Fruit fly (Drosophila melanogaster) whole organism, embryonic: ENCODE results near the gene AstA-R2.

Experiments used
- C15 ChIP-seq: fragments of 200-800 bp; sonication (Bioruptor generic); IDR thresholded peaks from 3 replicates; pipeline ENCODE4 v1.3.6; 2022; ENCODE audit warnings: missing biosample characterization, missing genetic modification characterization
- CG10147 ChIP-seq: fragments of 200-800 bp; sonication (Bioruptor generic); optimal IDR thresholded peaks from 2 replicates; lab custom pipeline; 2019; ENCODE audit warnings: missing biosample characterization, mild to moderate bottlenecking, missing genetic modification characterization, moderate library complexity
- CG10274 ChIP-seq: fragments of 200-800 bp; sonication (Bioruptor generic); optimal IDR thresholded peaks from 3 replicates; lab custom pipeline; 2017; ENCODE audit warnings: missing biosample characterization, mild to moderate bottlenecking, missing genetic modification characterization
- CG12942 ChIP-seq: fragments of 200-800 bp; sonication (Bioruptor generic); optimal IDR thresholded peaks from 3 replicates; lab custom pipeline; 2016; ENCODE audit warnings: missing biosample characterization, missing genetic modification characterization
- CG17912 ChIP-seq: fragments of 200-800 bp; sonication (Bioruptor generic); optimal IDR thresholded peaks from 2 replicates; lab custom pipeline; 2018; ENCODE audit warnings: missing biosample characterization, mild to moderate bottlenecking, missing genetic modification characterization
- CG31224 ChIP-seq: fragments of 200-800 bp; sonication (Bioruptor generic); IDR thresholded peaks from 2 replicates; pipeline ENCODE4 v1.3.6; 2022; ENCODE audit warnings: missing biosample characterization, missing genetic modification characterization
- CG34224 ChIP-seq: fragments of 200-800 bp; sonication (Bioruptor generic); IDR thresholded peaks from 3 replicates; pipeline ENCODE4 v1.3.6; 2022; ENCODE audit warnings: missing biosample characterization, missing genetic modification characterization; ENCODE audit not compliant: partially characterized antibody
- CG34376 ChIP-seq: fragments of 200-800 bp; sonication (Bioruptor generic); optimal IDR thresholded peaks from 2 replicates; lab custom pipeline; 2018; ENCODE audit warnings: missing biosample characterization, mild to moderate bottlenecking, missing genetic modification characterization
- CG4282 ChIP-seq: fragments of 200-800 bp; sonication (Bioruptor generic); optimal IDR thresholded peaks from 2 replicates; lab custom pipeline; 2016; ENCODE audit warnings: missing biosample characterization, missing genetic modification characterization
- CG43689 ChIP-seq: fragments of 200-800 bp; sonication (Bioruptor generic); IDR thresholded peaks from 2 replicates; pipeline ENCODE4 v1.3.6; 2022; ENCODE audit warnings: missing biosample characterization, missing genetic modification characterization
- CG7271 ChIP-seq: fragments of 200-800 bp; sonication (Bioruptor generic); optimal IDR thresholded peaks from 2 replicates; lab custom pipeline; 2018; ENCODE audit warnings: missing biosample characterization, mild to moderate bottlenecking, missing genetic modification characterization, moderate library complexity
- CG9437 ChIP-seq: fragments of 200-800 bp; sonication (Bioruptor generic); optimal IDR thresholded peaks from 2 replicates; lab custom pipeline; 2018; ENCODE audit warnings: missing biosample characterization, mild to moderate bottlenecking, missing genetic modification characterization
- Dek ChIP-seq: fragments of 200-800 bp; sonication (Bioruptor generic); optimal IDR thresholded peaks from 3 replicates; lab custom pipeline; 2019; ENCODE audit warnings: missing biosample characterization, mild to moderate bottlenecking, missing genetic modification characterization, moderate library complexity
- Dip2 ChIP-seq: fragments of 200-800 bp; sonication (Bioruptor generic); IDR thresholded peaks from 2 replicates; pipeline ENCODE4 v1.3.6; 2022; ENCODE audit warnings: missing biosample characterization, missing genetic modification characterization
- Dp ChIP-seq: fragments of 200-800 bp; sonication (Bioruptor generic); optimal IDR thresholded peaks from 2 replicates; lab custom pipeline; 2018; ENCODE audit warnings: missing biosample characterization, mild to moderate bottlenecking, missing genetic modification characterization, moderate library complexity
- Dref ChIP-seq: fragments of 200-800 bp; sonication (Bioruptor generic); IDR thresholded peaks from 2 replicates; pipeline ENCODE4 v1.3.6; 2022; ENCODE audit warnings: missing biosample characterization, missing genetic modification characterization
- E2f2 ChIP-seq: fragments of 200-800 bp; sonication (Bioruptor generic); IDR thresholded peaks from 2 replicates; pipeline ENCODE4 v1.3.6; 2022; ENCODE audit warnings: missing biosample characterization, missing genetic modification characterization
- Ets97D ChIP-seq: fragments of 200-800 bp; sonication (Bioruptor generic); optimal IDR thresholded peaks from 3 replicates; lab custom pipeline; 2016; ENCODE audit warnings: missing biosample characterization, missing genetic modification characterization
- Med ChIP-seq: fragments of 200-800 bp; sonication (Bioruptor generic); peaks from one replicate; lab custom pipeline; 2016; ENCODE audit warnings: missing biosample characterization, missing genetic modification characterization, mild to moderate bottlenecking, inconsistent platforms, moderate library complexity
- Mes4 ChIP-seq: fragments of 200-800 bp; sonication (Bioruptor generic); optimal IDR thresholded peaks from 2 replicates; lab custom pipeline; 2016; ENCODE audit warnings: missing biosample characterization, missing genetic modification characterization
- NK7.1 ChIP-seq: fragments of 200-800 bp; sonication (Bioruptor generic); optimal IDR thresholded peaks from 3 replicates; lab custom pipeline; 2016; ENCODE audit warnings: missing biosample characterization, missing genetic modification characterization
- Nf-YC ChIP-seq: fragments of 200-800 bp; optimal IDR thresholded peaks from 3 replicates; lab custom pipeline; 2019; ENCODE audit warnings: missing biosample characterization, mild to moderate bottlenecking, missing genetic modification characterization, moderate library complexity
- Opbp ChIP-seq: fragments of 200-800 bp; sonication (Bioruptor generic); IDR thresholded peaks from 3 replicates; pipeline ENCODE4 v1.3.6; 2022; ENCODE audit warnings: missing biosample characterization, missing genetic modification characterization; ENCODE audit not compliant: partially characterized antibody
- Scr ChIP-seq: fragments of 200-800 bp; sonication (Bioruptor generic); IDR thresholded peaks from 2 replicates; pipeline ENCODE4 v1.3.6; 2022; ENCODE audit warnings: missing biosample characterization, missing genetic modification characterization; ENCODE audit not compliant: partially characterized antibody
- Sin3A ChIP-seq: fragments of >200 bp; optimal IDR thresholded peaks from 2 replicates; lab custom pipeline; 2018
- Six4 ChIP-seq: fragments of 200-800 bp; sonication (Bioruptor generic); optimal IDR thresholded peaks from 2 replicates; lab custom pipeline; 2016; ENCODE audit warnings: missing biosample characterization, missing genetic modification characterization
- Ssrp ChIP-seq: fragments of 200-800 bp; sonication (Bioruptor generic); optimal IDR thresholded peaks from 2 replicates; lab custom pipeline; 2018; ENCODE audit warnings: missing biosample characterization, mild to moderate bottlenecking, missing genetic modification characterization, moderate library complexity
- ac ChIP-seq: fragments of 200-800 bp; sonication (Bioruptor generic); optimal IDR thresholded peaks from 3 replicates; lab custom pipeline; 2017; ENCODE audit warnings: missing biosample characterization, mild to moderate bottlenecking, missing genetic modification characterization
- bigmax ChIP-seq: fragments of 200-800 bp; sonication (Bioruptor generic); optimal IDR thresholded peaks from 2 replicates; lab custom pipeline; 2018; ENCODE audit warnings: missing biosample characterization, mild to moderate bottlenecking, missing genetic modification characterization
- chinmo ChIP-seq: fragments of 200-800 bp; sonication (Bioruptor generic); IDR thresholded peaks from 4 replicates; pipeline ENCODE4 v1.3.6; 2022; ENCODE audit warnings: missing biosample characterization, missing genetic modification characterization; ENCODE audit not compliant: partially characterized antibody
- crc ChIP-seq: fragments of 200-800 bp; sonication (Bioruptor generic); optimal IDR thresholded peaks from 2 replicates; lab custom pipeline; 2016; ENCODE audit warnings: missing biosample characterization, missing genetic modification characterization
- crp ChIP-seq, 2 experiments: fragments of 200-800 bp; sonication (Bioruptor generic); optimal IDR thresholded peaks; 2 replicates in 1 of 2; 3 replicates in 1 of 2; lab custom pipeline; 2017; ENCODE audit warnings: missing biosample characterization in 2 of 2, missing genetic modification characterization in 2 of 2, mild to moderate bottlenecking in 1 of 2, moderate library complexity in 1 of 2
- fd3F ChIP-seq: fragments of 200-800 bp; sonication (Bioruptor generic); optimal IDR thresholded peaks from 2 replicates; lab custom pipeline; 2018; ENCODE audit warnings: missing biosample characterization, mild to moderate bottlenecking, missing genetic modification characterization, moderate library complexity
- fru ChIP-seq: fragments of >200 bp; optimal IDR thresholded peaks from 2 replicates; lab custom pipeline; 2017
- gsb-n ChIP-seq: fragments of 200-800 bp; sonication (Bioruptor generic); optimal IDR thresholded peaks from 3 replicates; lab custom pipeline; 2018; ENCODE audit warnings: missing biosample characterization, mild to moderate bottlenecking, missing genetic modification characterization
- ham ChIP-seq: fragments of 200-800 bp; sonication (Bioruptor generic); IDR thresholded peaks from 2 replicates; pipeline ENCODE4 v1.3.6; 2022; ENCODE audit warnings: missing biosample characterization, missing genetic modification characterization
- hbn ChIP-seq: fragments of 200-800 bp; sonication (Bioruptor generic); IDR thresholded peaks from 2 replicates; pipeline ENCODE4 v1.3.6; 2022; ENCODE audit warnings: missing biosample characterization, missing genetic modification characterization; ENCODE audit not compliant: partially characterized antibody
- kni ChIP-seq: fragments of 200-800 bp; sonication (Bioruptor generic); optimal IDR thresholded peaks from 3 replicates; lab custom pipeline; 2017; ENCODE audit warnings: mild to moderate bottlenecking, missing biosample characterization, missing genetic modification reagents, missing genetic modification characterization
- knrl ChIP-seq: fragments of 200-800 bp; sonication (Bioruptor generic); IDR thresholded peaks from 3 replicates; pipeline ENCODE4 v1.3.6; 2022; ENCODE audit warnings: missing biosample characterization, missing genetic modification characterization; ENCODE audit not compliant: partially characterized antibody
- mam ChIP-seq: fragments of 200-800 bp; sonication (Bioruptor generic); optimal IDR thresholded peaks from 3 replicates; lab custom pipeline; 2016; ENCODE audit warnings: missing biosample characterization, missing genetic modification characterization
- nmo ChIP-seq: fragments of 200-800 bp; sonication (Bioruptor generic); optimal IDR thresholded peaks from 2 replicates; lab custom pipeline; 2018; ENCODE audit warnings: missing biosample characterization, mild to moderate bottlenecking, missing genetic modification characterization, moderate library complexity
- nom ChIP-seq: fragments of 200-800 bp; sonication (Bioruptor generic); optimal IDR thresholded peaks from 2 replicates; lab custom pipeline; 2017; ENCODE audit warnings: missing biosample characterization, missing genetic modification characterization, mild to moderate bottlenecking, moderate library complexity, missing genetic modification reagents
- onecut ChIP-seq: fragments of 200-800 bp; sonication (Bioruptor generic); IDR thresholded peaks from 2 replicates; pipeline ENCODE4 v1.3.6; 2022; ENCODE audit warnings: missing biosample characterization, missing genetic modification characterization
- org-1 ChIP-seq: fragments of 200-800 bp; sonication (Bioruptor generic); optimal IDR thresholded peaks from 2 replicates; lab custom pipeline; 2017; ENCODE audit warnings: missing biosample characterization, missing genetic modification characterization
- psq ChIP-seq: fragments of 200-800 bp; sonication (Bioruptor generic); optimal IDR thresholded peaks from 2 replicates; lab custom pipeline; 2017; ENCODE audit warnings: missing biosample characterization, missing genetic modification characterization
- sisA ChIP-seq: fragments of 200-800 bp; sonication (Bioruptor generic); IDR thresholded peaks from 2 replicates; pipeline ENCODE4 v1.3.6; 2022; ENCODE audit warnings: missing biosample characterization, missing genetic modification characterization
- sqz ChIP-seq: fragments of 200-800 bp; sonication (Bioruptor generic); optimal IDR thresholded peaks from 3 replicates; lab custom pipeline; 2018; ENCODE audit warnings: missing biosample characterization, mild to moderate bottlenecking, missing genetic modification characterization
- stwl ChIP-seq: fragments of 200-800 bp; sonication (Bioruptor generic); optimal IDR thresholded peaks from 3 replicates; lab custom pipeline; 2018; ENCODE audit warnings: missing biosample characterization, mild to moderate bottlenecking, missing genetic modification characterization, moderate library complexity
- tna ChIP-seq: fragments of 200-800 bp; sonication (Bioruptor generic); IDR thresholded peaks from 2 replicates; pipeline ENCODE4 v1.3.6; 2022; ENCODE audit warnings: missing biosample characterization, missing genetic modification characterization; ENCODE audit not compliant: partially characterized antibody
- tup ChIP-seq: fragments of 200-800 bp; sonication (Bioruptor generic); optimal IDR thresholded peaks from 2 replicates; lab custom pipeline; 2016; ENCODE audit warnings: missing biosample characterization, mild to moderate bottlenecking, missing genetic modification characterization, moderate library complexity
- wor ChIP-seq: fragments of 200-800 bp; sonication (Bioruptor generic); IDR thresholded peaks from 2 replicates; pipeline ENCODE4 v1.3.6; 2022; ENCODE audit warnings: missing biosample characterization, missing genetic modification characterization

The AstA-R2 gene

dm6 chr3R:28695993-28696392, 48.6 kb downstream of the AstA-R2 start, which contains the start of gene htt (continued):
- no peak for TF ChIP-seq Nf-YC
- no peak for TF ChIP-seq CG17912 (GFP tag; lab: Kevin White, UChicago)
- peak; percentile 50 to 92 for TF ChIP-seq crp (GFP tag; optimal IDR thresholded peaks at IDR 0.05; lab: Kevin White, UChicago)
- TF ChIP-seq onecut (GFP tag; lab: Robert Waterston, UW): no peak
- TF ChIP-seq bigmax (GFP tag; lab: Kevin White, UChicago): peak; percentile 14
- TF ChIP-seq Ets97D (GFP tag; lab: Kevin White, UChicago): peak; percentile 29
- peak; percentile 81 for TF ChIP-seq E2f2 (GFP tag; lab: Robert Waterston, UW)
- TF ChIP-seq Ssrp (tag; lab: Kevin White, UChicago): no peak
- TF ChIP-seq knrl (GFP tag; lab: Robert Waterston, UW): 0 out of 3 replicates have a peak, but pooled peaks have one; percentile 29
- peak; percentile 70 for TF ChIP-seq Dp (GFP tag; lab: Kevin White, UChicago)
- no peak for TF ChIP-seq Dek (tag; lab: Kevin White, UChicago)
- no peak for TF ChIP-seq Mes4 (GFP tag; lab: Kevin White, UChicago)
- 0 out of 3 replicates have a peak, but pooled peaks have one; percentile 55 for TF ChIP-seq Opbp (GFP tag; lab: Robert Waterston, UW)
- peak; percentile 32; the same call in 1 of the 2 replicates for TF ChIP-seq Dref
- TF ChIP-seq CG34376 (GFP tag; lab: Kevin White, UChicago): no peak
- peak; percentile 41; the same call in 1 of the 2 replicates for TF ChIP-seq Scr (GFP tag; lab: Robert Waterston, UW)
- peak; percentile 31 for TF ChIP-seq nmo (GFP tag; lab: Kevin White, UChicago)
- no peak for TF ChIP-seq CG4282
- TF ChIP-seq CG7271 (tag; lab: Kevin White, UChicago): no peak
- TF ChIP-seq stwl (tag; lab: Kevin White, UChicago): peak; percentile 76
- TF ChIP-seq Sin3A (lab: Kevin White, UChicago): peak; percentile 49
- no peak for TF ChIP-seq CG9437 (GFP tag; lab: Kevin White, UChicago)
- TF ChIP-seq wor (GFP tag; lab: Robert Waterston, UW): no peak
- TF ChIP-seq CG12942 (GFP tag; lab: Kevin White, UChicago): no peak

dm6 chr3R:28687969-28688368, 56.6 kb downstream of the AstA-R2 start:
- TF ChIP-seq ac (GFP tag; lab: Kevin White, UChicago): no peak
- TF ChIP-seq nom: no peak
- no peak for TF ChIP-seq Six4 (GFP tag; lab: Kevin White, UChicago)
- TF ChIP-seq crc (GFP tag; lab: Kevin White, UChicago): no peak
- peak; percentile 31 for TF ChIP-seq Med (GFP tag; lab: Kevin White, UChicago)
- TF ChIP-seq C15 (GFP tag; lab: Robert Waterston, UW): no peak
- no peak for TF ChIP-seq tna (GFP tag; lab: Robert Waterston, UW)
- no peak for TF ChIP-seq CG34224 (GFP tag; lab: Robert Waterston, UW)
- TF ChIP-seq org-1 (GFP tag; lab: Kevin White, UChicago): no peak
- TF ChIP-seq mam (GFP tag; lab: Kevin White, UChicago): no peak
- no peak for TF ChIP-seq CG43689 (GFP tag; lab: Robert Waterston, UW)
- TF ChIP-seq psq (GFP tag; lab: Kevin White, UChicago): no peak
- no peak for TF ChIP-seq sisA (GFP tag; lab: Robert Waterston, UW)
- no peak for TF ChIP-seq NK7.1 (GFP tag; lab: Kevin White, UChicago)
- no peak for TF ChIP-seq Dip2 (GFP tag; lab: Robert Waterston, UW)
- no peak for TF ChIP-seq ham (GFP tag; lab: Robert Waterston, UW)
- TF ChIP-seq CG31224 (GFP tag; lab: Robert Waterston, UW): no peak
- TF ChIP-seq gsb-n: no peak
- no peak for TF ChIP-seq hbn (GFP tag; lab: Robert Waterston, UW)
- TF ChIP-seq CG10274 (GFP tag; lab: Kevin White, UChicago): no peak
- no peak for TF ChIP-seq fru (lab: Kevin White, UChicago)
- TF ChIP-seq sqz: peak; percentile 44
- peak; percentile 33 for TF ChIP-seq kni
- no peak for TF ChIP-seq fd3F (GFP tag; lab: Kevin White, UChicago)
- no peak for TF ChIP-seq chinmo (GFP tag; lab: Robert Waterston, UW)
- no peak for TF ChIP-seq Nf-YC
- no peak for TF ChIP-seq CG10147
- TF ChIP-seq tup (GFP tag; lab: Kevin White, UChicago): no peak
